Fruit fly (Drosophila melanogaster): ENCODE results near the gene CG2901.
A peak's percentile ranks its signal among the peaks of the same experiment; 100 is the strongest.

The CG2901 gene

dm6 chrX:3845340-3846161 is 17.6 kb downstream of the CG2901 start:
- TF ChIP-seq EcR (GFP tag; optimal IDR thresholded peaks at IDR 0.05) (no peak), usp (GFP tag; optimal IDR thresholded peaks at IDR 0.05) (no peak), CG8478 (optimal IDR thresholded peaks at IDR 0.05) (no peak), Dll (optimal IDR thresholded peaks at IDR 0.05) (no peak), psq (optimal IDR thresholded peaks at IDR 0.05) (no peak), pan (optimal IDR thresholded peaks at IDR 0.05) (no peak)

dm6 chrX:3846393-3846792 is 18.4 kb downstream of the CG2901 start:
- TF ChIP-seq pan (optimal IDR thresholded peaks at IDR 0.05) (no peak), psq (optimal IDR thresholded peaks at IDR 0.05) (no peak), EcR (GFP tag; optimal IDR thresholded peaks at IDR 0.05) (no peak), CG8478 (optimal IDR thresholded peaks at IDR 0.05) (no peak), usp (GFP tag; optimal IDR thresholded peaks at IDR 0.05) (no peak), Dll (optimal IDR thresholded peaks at IDR 0.05) (no peak)

dm6 chrX:3849419-3850028 is 21.5 kb downstream of the CG2901 start:
- TF ChIP-seq CG8478 (optimal IDR thresholded peaks at IDR 0.05) (no peak), pan (optimal IDR thresholded peaks at IDR 0.05) (no peak), psq (optimal IDR thresholded peaks at IDR 0.05) (no peak), EcR (GFP tag; optimal IDR thresholded peaks at IDR 0.05) (no peak)

dm6 chrX:3861183-3861582 is 33.2 kb downstream of the CG2901 start:
- no peak for TF ChIP-seq EcR (GFP tag; optimal IDR thresholded peaks at IDR 0.05)
- TF ChIP-seq CG8478 (optimal IDR thresholded peaks at IDR 0.05) = peak; percentile 75

- TF ChIP-seq usp (GFP tag; optimal IDR thresholded peaks at IDR 0.05) = no peak
- TF ChIP-seq psq (optimal IDR thresholded peaks at IDR 0.05) = no peak
- TF ChIP-seq Dll (optimal IDR thresholded peaks at IDR 0.05) = no peak
- no peak for TF ChIP-seq pan (optimal IDR thresholded peaks at IDR 0.05)
- no peak for TF ChIP-seq EcR (GFP tag; optimal IDR thresholded peaks at IDR 0.05)
- no peak for TF ChIP-seq CG8478 (optimal IDR thresholded peaks at IDR 0.05)
Observed at dm6 chrX:3862319-3862919, 34.4 kb downstream of the CG2901 start.

- TF ChIP-seq Dll (optimal IDR thresholded peaks at IDR 0.05) (no peak), CG8478 (optimal IDR thresholded peaks at IDR 0.05) (no peak), psq (optimal IDR thresholded peaks at IDR 0.05) (no peak), usp (GFP tag; optimal IDR thresholded peaks at IDR 0.05) (no peak), EcR (GFP tag; optimal IDR thresholded peaks at IDR 0.05) (no peak), pan (optimal IDR thresholded peaks at IDR 0.05) (no peak)
Observed at dm6 chrX:3866104-3866503, 38.1 kb downstream of the CG2901 start.

dm6 chrX:3866844-3867457 is 39.0 kb downstream of the CG2901 start:
- TF ChIP-seq EcR (GFP tag; optimal IDR thresholded peaks at IDR 0.05) = no peak
- TF ChIP-seq CG8478 (optimal IDR thresholded peaks at IDR 0.05) = no peak
- no peak for TF ChIP-seq psq (optimal IDR thresholded peaks at IDR 0.05)
- TF ChIP-seq Dll (optimal IDR thresholded peaks at IDR 0.05) = no peak
- TF ChIP-seq usp (GFP tag; optimal IDR thresholded peaks at IDR 0.05) = no peak
- no peak for TF ChIP-seq pan (optimal IDR thresholded peaks at IDR 0.05)

- TF ChIP-seq pan (optimal IDR thresholded peaks at IDR 0.05) = no peak
- no peak for TF ChIP-seq usp (GFP tag; optimal IDR thresholded peaks at IDR 0.05)
- no peak for TF ChIP-seq CG8478 (optimal IDR thresholded peaks at IDR 0.05)
- TF ChIP-seq psq (optimal IDR thresholded peaks at IDR 0.05) = no peak
- TF ChIP-seq Dll (optimal IDR thresholded peaks at IDR 0.05) = no peak
- no peak for TF ChIP-seq EcR (GFP tag; optimal IDR thresholded peaks at IDR 0.05)
Observed at dm6 chrX:3867782-3868181, 39.8 kb downstream of the CG2901 start.

dm6 chrX:3868456-3869023 is 40.5 kb downstream of the CG2901 start, which contains the start of gene CG2930:
Gene CG2930, plus strand, starts transcription at chrX:3868973.
- TF ChIP-seq psq (optimal IDR thresholded peaks at IDR 0.05) = no peak
- TF ChIP-seq EcR (GFP tag; optimal IDR thresholded peaks at IDR 0.05) = no peak
- TF ChIP-seq pan (optimal IDR thresholded peaks at IDR 0.05) = no peak
- no peak for TF ChIP-seq CG8478 (optimal IDR thresholded peaks at IDR 0.05)

- TF ChIP-seq Dll (optimal IDR thresholded peaks at IDR 0.05) (no peak), EcR (GFP tag; optimal IDR thresholded peaks at IDR 0.05) (no peak), CG8478 (optimal IDR thresholded peaks at IDR 0.05) (no peak), usp (GFP tag; optimal IDR thresholded peaks at IDR 0.05) (no peak), pan (optimal IDR thresholded peaks at IDR 0.05) (no peak), psq (optimal IDR thresholded peaks at IDR 0.05) (no peak)
Observed at dm6 chrX:3869092-3869491, 41.1 kb downstream of the CG2901 start.

- TF ChIP-seq CG8478 (optimal IDR thresholded peaks at IDR 0.05) (no peak), usp (GFP tag; optimal IDR thresholded peaks at IDR 0.05) (no peak), psq (optimal IDR thresholded peaks at IDR 0.05) (no peak), Dll (optimal IDR thresholded peaks at IDR 0.05) (no peak), EcR (GFP tag; optimal IDR thresholded peaks at IDR 0.05) (no peak), pan (optimal IDR thresholded peaks at IDR 0.05) (no peak)
Observed at dm6 chrX:3870577-3870976, 42.6 kb downstream of the CG2901 start.

All from whole organism.